Fruit fly (Drosophila melanogaster): ENCODE data around the gene CG33268.

The CG33268 gene

DNA sequence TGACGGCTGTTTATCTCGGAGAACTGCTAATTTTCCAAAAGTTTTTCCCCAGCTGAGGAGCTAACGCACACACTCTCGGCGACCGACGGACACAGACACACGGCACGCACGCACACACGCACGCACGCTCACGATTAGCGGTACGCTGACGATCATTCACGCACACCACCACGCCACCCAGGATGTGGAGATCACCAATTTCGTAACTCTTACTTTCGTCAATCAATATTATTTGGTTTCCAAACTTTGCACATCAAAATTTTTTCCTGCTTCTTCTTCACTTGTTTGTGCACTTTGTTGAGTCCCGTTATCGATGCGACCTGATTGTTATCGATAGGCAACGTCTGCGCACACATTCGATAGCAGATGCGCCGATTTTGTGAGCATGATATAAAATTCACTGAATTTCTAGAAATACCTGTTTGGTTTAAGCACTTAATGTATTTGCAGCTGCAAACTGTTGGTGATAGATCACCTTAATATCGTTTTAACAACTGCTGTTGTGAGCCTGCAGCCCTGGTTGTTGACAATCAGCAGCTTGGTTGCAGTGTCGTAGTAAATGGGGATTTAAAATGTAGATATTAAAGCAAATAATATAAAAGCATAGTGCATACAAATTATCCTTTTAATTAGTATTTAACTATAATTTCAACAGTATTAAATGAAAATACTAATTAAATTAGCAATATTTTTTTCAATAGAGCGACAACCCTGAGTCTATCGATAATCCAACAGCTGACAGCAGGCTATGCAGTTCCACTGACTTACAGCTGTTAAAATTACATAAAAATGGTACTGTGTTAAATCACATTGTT is 28.9 kb downstream of the CG33268 start, which contains the start of the genes CG7394 and Mob2:
CG7394 (plus strand) TSS at position 51 of the 815 bp plus-strand sequence.
Mob2 (minus strand) TSS at position 288 of the 815 bp plus-strand sequence.
- TF ChIP-seq Hr83 (GFP tag; optimal IDR thresholded peaks at IDR 0.05; ENCODE audit: poor library complexity, severe bottlenecking) (peak; percentile 43), fru (GFP tag; optimal IDR thresholded peaks at IDR 0.05) (peak; percentile 88), Dif (GFP tag; optimal IDR thresholded peaks at IDR 0.05; ENCODE audit: partially characterized antibody) (no peak), CG9705 (GFP tag; optimal IDR thresholded peaks at IDR 0.05) (peak; percentile 86), foxo (GFP tag; optimal IDR thresholded peaks at IDR 0.05) (peak; percentile 23 to 92), Rel (GFP tag; optimal IDR thresholded peaks at IDR 0.05) (peak; percentile 47), Rel (tag; optimal IDR thresholded peaks at IDR 0.05) (peak; percentile 88), Dfd (GFP tag; optimal IDR thresholded peaks at IDR 0.05) (no peak), sage (GFP tag; optimal IDR thresholded peaks at IDR 0.05) (peak; percentile 81), woc (GFP tag; optimal IDR thresholded peaks at IDR 0.05) (peak; percentile 86), Vsx2 (GFP tag; optimal IDR thresholded peaks at IDR 0.05; ENCODE audit: partially characterized antibody) (no peak), CrebA (GFP tag; optimal IDR thresholded peaks at IDR 0.05; ENCODE audit: borderline replicate concordance) (peak; percentile 22), h (GFP tag; optimal IDR thresholded peaks at IDR 0.05) (peak; percentile 94), rgr (GFP tag; optimal IDR thresholded peaks at IDR 0.05) (peak; percentile 96), dsf (GFP tag; optimal IDR thresholded peaks at IDR 0.05; ENCODE audit: borderline replicate concordance) (peak; percentile 91), sv (GFP tag; optimal IDR thresholded peaks at IDR 0.05) (peak; percentile 87), pan (optimal IDR thresholded peaks at IDR 0.05) (peak; percentile 65), Mio (GFP tag; optimal IDR thresholded peaks at IDR 0.05) (no peak), usp (GFP tag; optimal IDR thresholded peaks at IDR 0.05) (no peak), GATAd (GFP tag; optimal IDR thresholded peaks at IDR 0.05) (peak; percentile 82), dl (GFP tag; optimal IDR thresholded peaks at IDR 0.05; ENCODE audit: insufficient read depth in 1 of 2, partially characterized antibody in 2 of 2) (no peak), OdsH (GFP tag; optimal IDR thresholded peaks at IDR 0.05) (peak; percentile 94), Jra (GFP tag; optimal IDR thresholded peaks at IDR 0.05) (peak; percentile 80), tai (GFP tag; optimal IDR thresholded peaks at IDR 0.05) (peak; percentile 95), Hr78 (GFP tag; optimal IDR thresholded peaks at IDR 0.05) (no peak), N (GFP tag; optimal IDR thresholded peaks at IDR 0.05) (peak; percentile 2), jim (GFP tag; optimal IDR thresholded peaks at IDR 0.05) (no peak), psq (GFP tag; optimal IDR thresholded peaks at IDR 0.05) (peak; percentile 88), CG32264 (GFP tag; optimal IDR thresholded peaks at IDR 0.05) (peak; percentile 73), HLH106 (tag; optimal IDR thresholded peaks at IDR 0.05) (peak; percentile 87), Abd-B (GFP tag; optimal IDR thresholded peaks at IDR 0.05) (no peak), br (GFP tag; optimal IDR thresholded peaks at IDR 0.05) (peak; percentile 84), Sp1 (GFP tag; optimal IDR thresholded peaks at IDR 0.05) (peak; percentile 88), ey (GFP tag; optimal IDR thresholded peaks at IDR 0.05) (peak; percentile 90), lola (GFP tag; optimal IDR thresholded peaks at IDR 0.05) (no peak), dmrt93B (GFP tag; optimal IDR thresholded peaks at IDR 0.05) (peak; percentile 63), Hnf4 (GFP tag; optimal IDR thresholded peaks at IDR 0.05) (peak; percentile 88), Myc (optimal IDR thresholded peaks at IDR 0.05) (no peak), brk (GFP tag; optimal IDR thresholded peaks at IDR 0.05) (peak; percentile 97)

DNA sequence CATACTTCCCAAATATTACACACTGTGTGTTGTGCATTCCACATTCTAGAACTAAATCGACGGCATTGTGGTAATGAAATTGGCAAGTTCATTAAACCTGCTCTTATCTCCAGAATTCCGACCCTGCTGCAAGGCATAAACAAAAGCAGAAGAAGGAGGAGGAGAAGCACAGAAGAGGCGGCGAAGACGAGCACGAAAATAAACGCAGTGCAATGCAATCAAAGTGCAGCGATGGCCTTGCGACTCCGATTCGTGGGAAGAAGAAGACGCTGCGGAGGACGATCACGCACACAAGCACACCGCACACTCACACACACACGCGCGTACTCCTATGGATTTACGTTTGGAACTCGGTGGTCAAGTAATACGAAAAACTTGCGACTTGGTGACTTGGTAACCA is 30.1 kb downstream of the CG33268 start:
- peak; percentile 89 for TF ChIP-seq psq (GFP tag; optimal IDR thresholded peaks at IDR 0.05)
- TF ChIP-seq Myc (optimal IDR thresholded peaks at IDR 0.05), result no peak
- no peak for TF ChIP-seq Rel (GFP tag; optimal IDR thresholded peaks at IDR 0.05)
- TF ChIP-seq Rel (tag; optimal IDR thresholded peaks at IDR 0.05), result peak; percentile 53

All from whole organism, wandering third instar larva.